Fruit fly (Drosophila melanogaster) whole organism, adult: ENCODE results near the gene CG13856.

Experiments used
- CG12768 ChIP-seq: fragments of 200-800 bp; sonication (Bioruptor generic); optimal IDR thresholded peaks from 2 replicates; lab custom pipeline; 2017; ENCODE audit warnings: missing biosample characterization, missing genetic modification characterization, mild to moderate bottlenecking, moderate library complexity, missing genetic modification reagents
- CG14711 ChIP-seq: fragments of 200-800 bp; sonication (Bioruptor generic); optimal IDR thresholded peaks from 2 replicates; lab custom pipeline; 2018; ENCODE audit warnings: missing biosample characterization, mild to moderate bottlenecking, missing genetic modification characterization, moderate library complexity
- CG7045 ChIP-seq: fragments of 200-800 bp; sonication (Bioruptor generic); optimal IDR thresholded peaks from 2 replicates; lab custom pipeline; 2017; ENCODE audit warnings: missing biosample characterization, mild to moderate bottlenecking, missing genetic modification characterization
- CG7101 ChIP-seq: fragments of 200-800 bp; sonication (Bioruptor generic); optimal IDR thresholded peaks from 2 replicates; lab custom pipeline; 2018; ENCODE audit warnings: missing biosample characterization, mild to moderate bottlenecking, missing genetic modification characterization, moderate library complexity
- Clk ChIP-seq: fragments of 200-800 bp; sonication (Bioruptor generic); optimal IDR thresholded peaks from 2 replicates; lab custom pipeline; 2017; ENCODE audit warnings: missing biosample characterization, missing genetic modification characterization
- Hr96 ChIP-seq: fragments of 200-800 bp; sonication (Bioruptor generic); optimal IDR thresholded peaks from 2 replicates; lab custom pipeline; 2016; ENCODE audit warnings: missing biosample characterization, missing genetic modification characterization
- pad ChIP-seq: fragments of 200-800 bp; sonication (Bioruptor generic); optimal IDR thresholded peaks from 3 replicates; lab custom pipeline; 2017; ENCODE audit warnings: missing biosample characterization, missing genetic modification characterization, mild to moderate bottlenecking, moderate library complexity, missing genetic modification reagents
- tj ChIP-seq: fragments of 200-800 bp; sonication (Bioruptor generic); optimal IDR thresholded peaks from 3 replicates; lab custom pipeline; 2017; ENCODE audit warnings: missing biosample characterization, mild to moderate bottlenecking, missing genetic modification characterization, moderate library complexity

dm6 chr3R:22394004-22394403 lies 8.5 kb upstream of the CG13856 start, which contains the start of gene CG13857:
- TF ChIP-seq CG14711 (tag; lab: Kevin White, UChicago) (no peak), CG12768 (GFP tag; lab: Kevin White, UChicago) (no peak), CG7101 (no peak), Clk (no peak), CG7045 (GFP tag; lab: Kevin White, UChicago) (no peak), pad (GFP tag; lab: Kevin White, UChicago) (no peak), Hr96 (no peak), tj (GFP tag; lab: Kevin White, UChicago) (no peak)
